Worm (Caenorhabditis elegans) whole organism, L1 larva: Measurements from ENCODE around the gene F14H3.4.

Source experiments
- C16A3.4 ChIP-seq: fragments of 150-350 bp; optimal IDR thresholded peaks from 2 replicates; lab custom pipeline; 2014; ENCODE audit warnings: missing biosample characterization, missing genetic modification characterization
- alr-1 ChIP-seq: fragments of 200-800 bp; sonication (Bioruptor generic); optimal IDR thresholded peaks from 2 replicates; lab custom pipeline; 2018; ENCODE audit warnings: borderline replicate concordance, mild to moderate bottlenecking, missing genetic modification characterization, missing compliant biosample characterization
- aly-2 ChIP-seq: fragments of 150-350 bp; optimal IDR thresholded peaks from 2 replicates; lab custom pipeline; 2014; ENCODE audit warnings: missing biosample characterization, missing genetic modification characterization
- ama-1 ChIP-seq: fragments of 150-350 bp; optimal IDR thresholded peaks from 2 replicates; lab custom pipeline; 2014
- ceh-63 ChIP-seq: fragments of 200-800 bp; sonication (Bioruptor generic); optimal IDR thresholded peaks from 2 replicates; lab custom pipeline; 2018; ENCODE audit warnings: mild to moderate bottlenecking, missing genetic modification characterization, missing compliant biosample characterization
- ceh-8 ChIP-seq: fragments of 200-800 bp; sonication (Bioruptor generic); optimal IDR thresholded peaks from 2 replicates; lab custom pipeline; 2018; ENCODE audit warnings: mild to moderate bottlenecking, missing genetic modification characterization, moderate library complexity, missing compliant biosample characterization
- ceh-82 ChIP-seq, 3 experiments: fragments of 150-350 bp in 1 of 3; sonication (generic microtip) in 2 of 3; optimal IDR thresholded peaks; 2 replicates each; lab custom pipeline; 2014 to 2017; ENCODE audit warnings: missing biosample characterization in 3 of 3, missing genetic modification characterization in 3 of 3
- ceh-90 ChIP-seq: sonication (generic microtip); optimal IDR thresholded peaks from 2 replicates; lab custom pipeline; 2016; ENCODE audit warnings: missing genetic modification characterization, missing compliant biosample characterization
- dpl-1 ChIP-seq, 3 experiments: fragments of 150-350 bp in 2 of 3; sonication (generic microtip) in 1 of 3; optimal IDR thresholded peaks; 2 replicates each; lab custom pipeline; 2014 to 2017; ENCODE audit warnings: missing biosample characterization in 3 of 3, missing genetic modification characterization in 3 of 3, missing genetic modification reagents in 3 of 3
- dsc-1 ChIP-seq: sonication (generic microtip); optimal IDR thresholded peaks from 2 replicates; lab custom pipeline; 2016; ENCODE audit warnings: mild to moderate bottlenecking, missing genetic modification characterization, missing compliant biosample characterization
- efl-1 ChIP-seq, 4 experiments: fragments of 150-350 bp; optimal IDR thresholded peaks in 3 of 4; peaks in 1 of 4; 1 replicate in 1 of 4; 2 replicates in 3 of 4; lab custom pipeline; 2014; ENCODE audit warnings: missing biosample characterization in 2 of 4, missing genetic modification characterization in 2 of 4, missing genetic modification reagents in 2 of 4
- elt-2 ChIP-seq: sonication (generic microtip); optimal IDR thresholded peaks from 2 replicates; lab custom pipeline; 2016; ENCODE audit warnings: missing genetic modification characterization, mild to moderate bottlenecking, inconsistent platforms, missing compliant biosample characterization, missing genetic modification reagents
- ets-5 ChIP-seq: fragments of 200-800 bp; sonication (Bioruptor generic); IDR thresholded peaks from 2 replicates; pipeline ENCODE4 v1.3.6; 2022; ENCODE audit warnings: missing genetic modification characterization, missing compliant biosample characterization
- fkh-4 ChIP-seq: sonication (generic microtip); optimal IDR thresholded peaks from 2 replicates; lab custom pipeline; 2016; ENCODE audit warnings: missing compliant biosample characterization, missing genetic modification characterization, borderline replicate concordance
- hlh-17 ChIP-seq: fragments of 200-800 bp; sonication (Bioruptor generic); optimal IDR thresholded peaks from 2 replicates; lab custom pipeline; 2018; ENCODE audit warnings: missing genetic modification characterization, mild to moderate bottlenecking, missing compliant biosample characterization, moderate library complexity, borderline replicate concordance
- hlh-4 ChIP-seq: sonication (generic microtip); optimal IDR thresholded peaks from 2 replicates; lab custom pipeline; 2016; ENCODE audit warnings: mild to moderate bottlenecking, missing genetic modification characterization, missing compliant biosample characterization
- hpl-2 ChIP-seq: fragments of 150-350 bp; optimal IDR thresholded peaks from 2 replicates; lab custom pipeline; 2014; ENCODE audit warnings: missing biosample characterization, missing genetic modification reagents, missing genetic modification characterization
- irx-1 ChIP-seq: sonication (generic microtip); optimal IDR thresholded peaks from 2 replicates; lab custom pipeline; 2016; ENCODE audit warnings: missing genetic modification characterization, missing compliant biosample characterization
- isw-1 ChIP-seq: fragments of 200-800 bp; sonication (Bioruptor generic); IDR thresholded peaks from 2 replicates; pipeline ENCODE4 v1.3.6; 2022; ENCODE audit warnings: missing genetic modification characterization, missing compliant biosample characterization
- jun-1 ChIP-seq: fragments of 150-350 bp; optimal IDR thresholded peaks from 2 replicates; lab custom pipeline; 2014; ENCODE audit warnings: missing biosample characterization, missing genetic modification reagents, missing genetic modification characterization
- lin-13 ChIP-seq: fragments of 150-350 bp; optimal IDR thresholded peaks from 2 replicates; lab custom pipeline; 2014; ENCODE audit warnings: missing biosample characterization, missing genetic modification reagents, missing genetic modification characterization
- lin-14 ChIP-seq: fragments of 200-800 bp; sonication (Bioruptor generic); optimal IDR thresholded peaks from 2 replicates; lab custom pipeline; 2018; ENCODE audit warnings: mild to moderate bottlenecking, missing genetic modification characterization, moderate library complexity, missing compliant biosample characterization
- lin-35 ChIP-seq, 2 experiments: fragments of 150-350 bp; optimal IDR thresholded peaks; 2 replicates each; lab custom pipeline; 2014; ENCODE audit warnings: missing biosample characterization in 2 of 2, missing genetic modification characterization in 2 of 2, missing genetic modification reagents in 2 of 2
- lir-3 ChIP-seq: sonication (generic microtip); optimal IDR thresholded peaks from 2 replicates; lab custom pipeline; 2016; ENCODE audit warnings: mild to moderate bottlenecking, missing genetic modification characterization, moderate library complexity, missing compliant biosample characterization; ENCODE audit not compliant: poor library complexity
- nhr-11 ChIP-seq: fragments of 150-350 bp; optimal IDR thresholded peaks from 2 replicates; lab custom pipeline; 2014; ENCODE audit warnings: missing biosample characterization, missing genetic modification characterization
- nhr-20 ChIP-seq: sonication (generic microtip); optimal IDR thresholded peaks from 2 replicates; lab custom pipeline; 2016; ENCODE audit warnings: mild to moderate bottlenecking, missing genetic modification characterization, missing compliant biosample characterization
- nhr-237 ChIP-seq: fragments of 150-350 bp; optimal IDR thresholded peaks from 2 replicates; lab custom pipeline; 2014; ENCODE audit warnings: missing biosample characterization, missing genetic modification characterization
- nhr-47 ChIP-seq: sonication (generic microtip); optimal IDR thresholded peaks from 2 replicates; lab custom pipeline; 2016; ENCODE audit warnings: mild to moderate bottlenecking, missing genetic modification characterization, moderate library complexity, missing compliant biosample characterization
- nhr-71 ChIP-seq: sonication (generic microtip); optimal IDR thresholded peaks from 2 replicates; lab custom pipeline; 2016; ENCODE audit warnings: mild to moderate bottlenecking, missing genetic modification characterization, moderate library complexity, missing compliant biosample characterization
- nhr-77 ChIP-seq: fragments of 150-350 bp; optimal IDR thresholded peaks from 2 replicates; lab custom pipeline; 2014; ENCODE audit warnings: missing biosample characterization, missing genetic modification characterization
- nhr-84 ChIP-seq: sonication (generic microtip); optimal IDR thresholded peaks from 2 replicates; lab custom pipeline; 2017; ENCODE audit warnings: missing biosample characterization, missing genetic modification characterization
- nhr-85 ChIP-seq: sonication (generic microtip); peaks from one replicate; lab custom pipeline; 2016; ENCODE audit warnings: missing genetic modification characterization, inconsistent platforms, missing compliant biosample characterization
- nhr-90 ChIP-seq: sonication (generic microtip); optimal IDR thresholded peaks from 2 replicates; lab custom pipeline; 2016; ENCODE audit warnings: mild to moderate bottlenecking, missing genetic modification characterization, missing compliant biosample characterization; ENCODE audit not compliant: poor library complexity
- pag-3 ChIP-seq: sonication (generic microtip); optimal IDR thresholded peaks from 2 replicates; lab custom pipeline; 2017; ENCODE audit warnings: missing genetic modification characterization, mild to moderate bottlenecking, missing compliant biosample characterization, antibody characterized with exemption, borderline replicate concordance; ENCODE audit not compliant: insufficient read depth
- pax-3 ChIP-seq: fragments of 200-800 bp; sonication (Bioruptor generic); optimal IDR thresholded peaks from 2 replicates; lab custom pipeline; 2018; ENCODE audit warnings: mild to moderate bottlenecking, missing genetic modification characterization, moderate library complexity, missing compliant biosample characterization
- rnt-1 ChIP-seq: sonication (generic microtip); optimal IDR thresholded peaks from 2 replicates; lab custom pipeline; 2016; ENCODE audit warnings: mild to moderate bottlenecking, missing genetic modification characterization, moderate library complexity, missing compliant biosample characterization
- snpc-4 ChIP-seq: fragments of 150-350 bp; optimal IDR thresholded peaks from 2 replicates; lab custom pipeline; 2014; ENCODE audit warnings: missing biosample characterization, missing genetic modification characterization
- sup-37 ChIP-seq: fragments of 200-800 bp; sonication (Bioruptor generic); optimal IDR thresholded peaks from 2 replicates; lab custom pipeline; 2018; ENCODE audit warnings: mild to moderate bottlenecking, missing genetic modification characterization, missing compliant biosample characterization
- unc-86 ChIP-seq: sonication (generic microtip); optimal IDR thresholded peaks from 2 replicates; lab custom pipeline; 2016; ENCODE audit warnings: missing genetic modification characterization, missing compliant biosample characterization
- unc-98 ChIP-seq: fragments of 200-800 bp; sonication (Bioruptor generic); IDR thresholded peaks from 2 replicates; pipeline ENCODE4 v1.3.6; 2022; ENCODE audit warnings: missing genetic modification characterization, missing compliant biosample characterization
- vab-15 ChIP-seq: sonication (generic microtip); optimal IDR thresholded peaks from 2 replicates; lab custom pipeline; 2017; ENCODE audit warnings: missing genotype, mild to moderate bottlenecking, missing genetic modification characterization, missing compliant biosample characterization
- xbp-1 ChIP-seq: sonication (generic microtip); optimal IDR thresholded peaks from 2 replicates; lab custom pipeline; 2016; ENCODE audit warnings: missing genetic modification characterization, missing compliant biosample characterization
- ztf-11 ChIP-seq, 2 experiments: sonication (generic microtip); optimal IDR thresholded peaks; 2 replicates each; lab custom pipeline; 2016 to 2017; ENCODE audit warnings: missing genetic modification characterization in 2 of 2, missing biosample characterization in 1 of 2, missing compliant biosample characterization in 1 of 2

Gene F14H3.4

DNA sequence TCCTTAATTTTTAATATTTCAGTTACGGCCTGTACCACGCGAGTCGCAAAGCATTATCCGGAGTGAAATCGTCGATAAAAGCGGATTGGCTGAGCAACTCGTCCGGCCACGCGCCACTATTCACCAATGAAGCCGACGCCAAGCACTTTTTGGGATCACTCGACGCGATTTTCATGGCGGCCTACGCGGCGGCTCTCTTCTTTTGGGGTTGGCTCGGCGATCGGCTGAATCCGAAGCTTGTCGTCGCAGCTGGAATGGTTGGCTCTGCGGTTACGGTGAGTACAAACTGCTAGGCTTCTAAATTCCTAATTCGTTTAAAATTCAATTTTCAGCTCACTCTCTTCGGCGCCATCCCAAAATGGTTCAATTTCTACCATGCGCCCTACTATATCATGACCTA, 30.0 kb downstream of the F14H3.4 start:
- TF ChIP-seq lin-13 (GFP tag; lab: Kevin White, UChicago) (no peak), fkh-4 (no peak), ceh-63 (GFP tag; lab: Kevin White, UChicago) (no peak), irx-1 (no peak), ets-5 (GFP tag; lab: Robert Waterston, UW) (no peak), sup-37 (no peak), hpl-2 (no peak), unc-98 (no peak), aly-2 (tag; lab: Kevin White, UChicago) (no peak), nhr-71 (tag; lab: Kevin White, UChicago) (no peak), xbp-1 (no peak), rnt-1 (tag; lab: Kevin White, UChicago) (no peak), vab-15 (tag; lab: Kevin White, UChicago) (no peak), pag-3 (tag; lab: Kevin White, UChicago) (no peak), lin-35 (GFP tag; optimal IDR thresholded peaks at IDR 0.05; lab: Kevin White, UChicago) (no peak), nhr-84 (tag; lab: Kevin White, UChicago) (no peak), ama-1 (lab: Kevin White, UChicago) (no peak), unc-86 (tag; lab: Kevin White, UChicago) (no peak), jun-1 (tag; lab: Kevin White, UChicago) (no peak), C16A3.4 (no peak)

DNA sequence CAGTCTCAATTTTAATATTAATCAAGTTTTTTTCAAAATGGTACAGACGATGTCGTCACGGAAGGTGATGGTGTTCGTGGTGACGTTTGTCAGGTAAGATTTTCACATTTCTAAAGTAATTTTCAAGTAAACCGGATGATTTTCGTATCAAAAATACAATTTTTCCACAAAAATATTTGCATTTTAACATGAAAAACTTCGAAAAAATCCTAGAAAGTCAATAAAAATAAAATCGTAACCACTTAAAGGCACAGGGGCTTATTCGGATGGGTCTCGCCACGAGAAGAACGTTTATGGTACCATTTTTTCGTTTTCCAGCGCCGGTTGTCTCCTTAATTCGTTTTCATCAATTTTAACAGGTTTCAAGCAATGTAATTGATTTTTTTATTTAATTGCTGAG, 30.6 kb downstream of the F14H3.4 start, which contains the start of gene T10C6.6:
TSS of gene T10C6.6 (plus strand) at position 27 of the 400 bp plus-strand sequence.
- TF ChIP-seq elt-2 (peak; percentile 27), efl-1 (optimal IDR thresholded peaks at IDR 0.05; lab: Kevin White, UChicago) (no peak), efl-1 (GFP tag; optimal IDR thresholded peaks at IDR 0.05 in 1 of 2; lab: Kevin White, UChicago) (peak in 1 of 2 experiments; percentile 82), ama-1 (lab: Kevin White, UChicago) (no peak)

DNA sequence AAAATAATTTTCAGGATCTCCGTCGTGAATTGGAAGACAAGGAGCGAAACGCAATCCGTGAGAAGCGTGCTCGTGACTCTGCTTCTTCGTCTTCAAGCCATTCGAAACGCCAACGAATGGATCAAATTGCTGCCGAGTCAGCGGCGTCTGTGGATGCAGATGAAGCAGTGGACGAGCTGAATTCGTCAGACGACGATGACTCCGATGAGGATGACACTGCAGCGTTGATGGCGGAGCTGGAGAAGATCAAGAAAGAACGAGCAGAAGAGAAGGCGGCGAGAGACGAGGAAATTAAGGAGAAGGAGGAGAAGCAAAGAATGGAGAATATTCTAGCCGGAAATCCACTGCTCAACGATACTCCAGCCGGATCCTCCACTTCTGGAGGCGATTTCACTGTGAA, 31.3 kb downstream of the F14H3.4 start:
- TF ChIP-seq nhr-85 (tag; lab: Kevin White, UChicago) (no peak), ceh-8 (GFP tag; lab: Kevin White, UChicago) (peak; percentile 5), hlh-17 (GFP tag; lab: Kevin White, UChicago) (no peak), dpl-1 (GFP tag; optimal IDR thresholded peaks at IDR 0.05; lab: Kevin White, UChicago) (no peak)

DNA sequence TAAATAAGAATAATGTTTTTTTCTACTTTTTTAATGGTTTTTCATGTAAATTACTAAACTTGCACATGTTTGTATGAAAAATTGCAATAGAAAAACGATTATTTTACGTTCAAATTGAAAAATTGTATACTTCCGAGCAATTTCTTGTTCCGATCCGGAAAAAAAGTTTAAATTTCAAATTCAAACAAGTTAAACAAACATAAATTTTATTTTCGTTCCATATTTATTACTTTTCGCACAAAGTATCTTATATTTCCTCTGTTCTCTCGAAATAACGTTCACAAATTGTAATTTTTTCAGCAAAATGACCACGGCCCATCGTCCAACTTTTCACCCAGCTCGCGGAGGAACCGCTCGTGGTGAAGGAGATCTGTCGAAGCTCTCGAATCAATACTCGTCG, 31.8 kb downstream of the F14H3.4 start, which contains the start of gene cwc-15:
TSS of gene cwc-15 (plus strand) at position 301 of the 400 bp plus-strand sequence.
- no peak for TF ChIP-seq irx-1
- no peak for TF ChIP-seq ztf-11 (tag; optimal IDR thresholded peaks at IDR 0.05; lab: Kevin White, UChicago)
- TF ChIP-seq nhr-11 (tag; lab: Kevin White, UChicago): no peak
- no peak for TF ChIP-seq vab-15 (tag; lab: Kevin White, UChicago)
- TF ChIP-seq nhr-77 (tag; lab: Kevin White, UChicago): no peak
- TF ChIP-seq, all 84 proteins: peak for 0

DNA sequence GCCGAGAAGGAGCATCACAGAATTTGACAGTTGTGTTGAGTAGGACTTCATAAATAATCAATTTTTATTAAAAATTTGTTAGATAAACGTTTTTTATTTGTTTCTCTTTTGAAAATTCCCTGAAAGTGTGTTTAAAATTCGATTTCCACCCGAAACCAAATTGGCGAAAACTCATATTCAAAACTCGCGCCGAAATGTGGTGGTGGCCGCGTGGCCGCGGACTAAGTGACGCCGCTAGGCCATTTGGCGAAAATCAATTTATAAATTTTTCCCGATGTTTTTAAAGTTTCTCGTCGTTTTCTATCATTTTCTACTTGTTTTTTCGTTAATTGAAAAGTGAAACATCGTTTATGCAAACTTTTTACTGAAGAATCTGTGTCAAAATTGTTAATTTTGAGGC, 32.3 kb downstream of the F14H3.4 start:
- TF ChIP-seq ceh-82 (tag; optimal IDR thresholded peaks at IDR 0.05; lab: Kevin White, UChicago) (peak; percentile 15 to 52 (median 36)), irx-1 (peak; percentile 72), lin-14 (GFP tag; lab: Kevin White, UChicago) (no peak), nhr-237 (no peak), nhr-47 (peak; percentile 73), nhr-20 (tag; lab: Kevin White, UChicago) (peak; percentile 56), isw-1 (peak; percentile 49), nhr-71 (tag; lab: Kevin White, UChicago) (peak; percentile 73), alr-1 (tag; lab: Kevin White, UChicago) (no peak), hlh-4 (tag; lab: Kevin White, UChicago) (no peak), rnt-1 (tag; lab: Kevin White, UChicago) (peak; percentile 96), pax-3 (tag; lab: Kevin White, UChicago) (peak; percentile 40), lir-3 (peak; percentile 84), dsc-1 (tag; lab: Kevin White, UChicago) (peak; percentile 52), nhr-85 (tag; lab: Kevin White, UChicago) (peak; percentile 76), ceh-90 (tag; lab: Kevin White, UChicago) (peak; percentile 87), snpc-4 (tag; lab: Kevin White, UChicago) (peak; percentile 68), efl-1 (optimal IDR thresholded peaks at IDR 0.05; lab: Kevin White, UChicago) (peak; percentile 92 to 95), efl-1 (GFP tag; optimal IDR thresholded peaks at IDR 0.05 in 1 of 2; lab: Kevin White, UChicago) (peak; percentile 92 to 99), nhr-90 (peak; percentile 75), elt-2 (peak; percentile 16)
